Worm (Caenorhabditis elegans): ENCODE data around the gene nhr-66.

DNA sequence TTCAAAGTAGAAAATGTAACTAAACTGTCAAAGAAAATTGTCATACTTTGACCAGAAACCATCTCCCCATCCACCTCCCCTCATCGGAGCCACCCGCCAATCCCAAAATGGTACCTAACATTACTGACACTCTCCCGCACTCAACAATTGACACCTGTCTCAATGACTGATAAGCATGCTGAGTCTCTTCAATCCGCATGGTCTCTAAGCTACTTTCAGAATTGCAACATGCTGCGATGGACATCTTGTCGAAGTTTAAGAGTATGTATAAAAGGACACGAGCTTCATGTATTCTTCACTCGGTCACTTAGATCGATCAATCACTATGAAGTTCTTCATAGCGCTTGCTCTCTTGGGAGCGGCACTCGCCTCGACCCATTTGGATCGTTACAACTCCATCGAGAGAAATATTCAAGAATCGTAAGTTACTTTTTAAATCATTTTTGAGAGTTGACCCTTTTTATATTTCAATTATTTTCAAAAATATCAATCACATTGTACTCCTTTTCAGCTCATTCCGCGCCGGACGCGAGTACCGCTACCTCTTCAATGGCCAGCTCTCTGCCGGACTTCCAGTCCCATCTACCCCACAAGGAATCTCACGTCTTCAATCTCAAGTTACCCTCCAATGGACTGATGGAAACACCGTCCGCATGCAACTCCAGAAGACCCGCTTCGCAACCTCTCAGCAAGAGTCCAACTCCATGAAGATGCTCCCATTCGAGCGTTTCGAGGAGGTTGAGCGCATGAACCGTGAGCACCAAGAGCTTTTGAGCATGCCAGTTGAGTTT is 24.6 kb upstream of the nhr-66 start, which contains the start of gene vit-6:
- TF ChIP-seq ref-1 (GFP tag; conservative IDR thresholded peaks at IDR 0.05) (no peak), tab-1 (GFP tag; IDR thresholded peaks at IDR 0.05) (no peak), flt-1 (GFP tag; IDR thresholded peaks at IDR 0.05) (no peak)

Measured in whole organism, midembryonic.